Fruit fly (Drosophila melanogaster) whole organism, embryonic: ENCODE measurements around the gene RpL35A.

ENCODE experiments used
- CG2129 ChIP-seq: fragments of 200-800 bp; sonication (Bioruptor generic); IDR thresholded peaks from 2 replicates; pipeline ENCODE4 v1.3.6; 2022; ENCODE audit warnings: missing biosample characterization, missing genetic modification characterization; ENCODE audit not compliant: partially characterized antibody
- CG8478 ChIP-seq: fragments of >200 bp; optimal IDR thresholded peaks from 2 replicates; lab custom pipeline; 2018
- Dp ChIP-seq: fragments of 200-800 bp; sonication (Bioruptor generic); optimal IDR thresholded peaks from 2 replicates; lab custom pipeline; 2018; ENCODE audit warnings: missing biosample characterization, mild to moderate bottlenecking, missing genetic modification characterization, moderate library complexity
- Hr3 ChIP-seq: fragments of 200-800 bp; sonication (Bioruptor generic); optimal IDR thresholded peaks from 3 replicates; lab custom pipeline; 2016; ENCODE audit warnings: missing biosample characterization, missing genetic modification characterization
- bigmax ChIP-seq: fragments of 200-800 bp; sonication (Bioruptor generic); optimal IDR thresholded peaks from 2 replicates; lab custom pipeline; 2018; ENCODE audit warnings: missing biosample characterization, mild to moderate bottlenecking, missing genetic modification characterization
- ems ChIP-seq: fragments of 200-800 bp; sonication (Bioruptor generic); optimal IDR thresholded peaks from 3 replicates; lab custom pipeline; 2016; ENCODE audit warnings: missing biosample characterization, missing genetic modification characterization
- kay ChIP-seq: fragments of 200-800 bp; sonication (Bioruptor generic); optimal IDR thresholded peaks from 2 replicates; lab custom pipeline; 2016; ENCODE audit warnings: missing biosample characterization, missing genetic modification characterization
- lilli ChIP-seq: fragments of 200-800 bp; sonication (Bioruptor generic); optimal IDR thresholded peaks from 3 replicates; lab custom pipeline; 2016; ENCODE audit warnings: missing biosample characterization, missing genetic modification characterization
- lola ChIP-seq, 3 experiments: fragments of >200 bp in 2 of 3; fragments of 200-800 bp in 1 of 3; sonication (Bioruptor generic) in 1 of 3; optimal IDR thresholded peaks; 2 replicates each; lab custom pipeline; 2017 to 2019; ENCODE audit warnings: missing biosample characterization in 3 of 3, missing genetic modification characterization in 3 of 3, mild to moderate bottlenecking in 1 of 3, moderate library complexity in 1 of 3
- pros ChIP-seq: fragments of 200-800 bp; sonication (Bioruptor generic); optimal IDR thresholded peaks from 3 replicates; lab custom pipeline; 2019; ENCODE audit warnings: missing biosample characterization, mild to moderate bottlenecking, missing genetic modification characterization, moderate library complexity

DNA sequence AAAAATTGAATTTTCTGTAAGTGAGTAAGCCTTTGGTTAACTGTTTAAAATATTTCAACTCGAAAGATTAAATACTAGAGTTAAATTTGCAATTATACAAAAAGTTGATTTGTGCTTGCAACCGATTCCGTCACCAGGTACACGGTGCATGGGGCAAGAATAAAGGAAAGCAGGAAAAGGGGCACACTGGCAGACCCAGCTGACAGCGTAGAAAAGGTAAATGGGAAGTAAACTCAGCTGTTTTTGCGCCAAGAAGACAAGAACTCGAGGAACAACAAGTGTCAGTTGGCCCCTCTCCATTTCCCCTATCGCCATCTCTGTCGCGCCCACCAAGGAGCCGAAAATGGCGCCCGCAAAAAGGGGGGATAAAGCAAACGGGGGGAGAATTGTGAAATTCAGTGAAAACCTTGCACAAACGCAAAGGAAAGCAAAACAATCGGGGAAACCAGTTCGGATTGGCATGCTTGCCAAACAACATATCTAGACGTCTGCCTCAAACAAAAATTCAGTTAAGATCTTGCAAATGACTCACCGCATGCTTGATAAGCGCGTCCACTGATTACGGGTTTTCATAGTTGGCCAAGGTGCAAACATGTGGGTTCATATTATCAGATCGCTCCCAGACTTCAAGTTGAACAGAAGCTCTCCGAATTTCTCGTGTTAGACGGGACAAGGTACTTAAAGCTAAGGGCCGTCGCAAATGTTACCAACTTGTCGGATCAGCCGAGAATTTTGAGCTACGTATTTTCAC is 3.5 kb downstream of the RpL35A start:
- TF ChIP-seq CG2129 (no peak), CG8478 (no peak), kay (GFP tag; lab: Kevin White, UChicago) (peak; percentile 73), lilli (GFP tag; lab: Kevin White, UChicago) (no peak), lola (GFP tag; optimal IDR thresholded peaks at IDR 0.05; lab: Kevin White, UChicago) (no peak), bigmax (GFP tag; lab: Kevin White, UChicago) (no peak), Dp (GFP tag; lab: Kevin White, UChicago) (peak; percentile 29), ems (GFP tag; lab: Kevin White, UChicago) (no peak), Hr3 (GFP tag; lab: Kevin White, UChicago) (no peak), pros (GFP tag; lab: Kevin White, UChicago) (peak; percentile 25)
